Worm (Caenorhabditis elegans) whole organism, L4 larva: Measurements from ENCODE around the gene msp-77.

Source experiments
- F10B5.3 ChIP-seq: sonication (generic microtip); optimal IDR thresholded peaks from 2 replicates; lab custom pipeline; 2016; ENCODE audit warnings: mild to moderate bottlenecking, missing genetic modification characterization, missing compliant biosample characterization
- F26F4.8 ChIP-seq: fragments of 200-800 bp; sonication (Bioruptor generic); conservative IDR thresholded peaks from 2 replicates; pipeline ENCODE4 v1.3.6; 2022; ENCODE audit warnings: missing genetic modification characterization, missing compliant biosample characterization
- F44E2.7 ChIP-seq: fragments of 200-800 bp; sonication (Bioruptor generic); IDR thresholded peaks from 2 replicates; pipeline ENCODE4 v2.1.2; 2022; ENCODE audit warnings: missing genetic modification characterization, missing compliant biosample characterization
- T20F7.1 ChIP-seq: fragments of 200-800 bp; sonication (Bioruptor generic); optimal IDR thresholded peaks from 2 replicates; lab custom pipeline; 2018; ENCODE audit warnings: mild to moderate bottlenecking, missing genetic modification characterization, missing compliant biosample characterization
- Y48G9A.11 ChIP-seq: fragments of 200-800 bp; sonication (Bioruptor generic); IDR thresholded peaks from 2 replicates; pipeline ENCODE4 v1.3.6; 2022; ENCODE audit warnings: missing genetic modification reagents, missing genetic modification characterization, missing compliant biosample characterization
- aha-1 ChIP-seq: fragments of 150-350 bp; peaks from one replicate; lab custom pipeline; 2014; ENCODE audit warnings: missing biosample characterization, missing genetic modification characterization
- ama-1 ChIP-seq: fragments of 150-350 bp; optimal IDR thresholded peaks from 2 replicates; lab custom pipeline; 2014; ENCODE audit warnings: inconsistent platforms, mixed read lengths
- attf-4 ChIP-seq: sonication (generic microtip); optimal IDR thresholded peaks from 3 replicates; lab custom pipeline; 2017; ENCODE audit warnings: missing biosample characterization, missing genetic modification characterization
- ceh-20 ChIP-seq: fragments of 200-800 bp; sonication (Bioruptor generic); IDR thresholded peaks from 2 replicates; pipeline ENCODE4 v1.3.6; 2022; ENCODE audit warnings: missing genetic modification reagents, missing genetic modification characterization, missing compliant biosample characterization
- ceh-82 ChIP-seq: sonication (generic microtip); optimal IDR thresholded peaks from 2 replicates; lab custom pipeline; 2017; ENCODE audit warnings: missing biosample characterization, missing genetic modification characterization
- cey-2 ChIP-seq: sonication (generic microtip); optimal IDR thresholded peaks from 3 replicates; lab custom pipeline; 2017; ENCODE audit warnings: missing genetic modification characterization, mild to moderate bottlenecking, missing compliant biosample characterization, antibody characterized with exemption, borderline replicate concordance; ENCODE audit not compliant: insufficient read depth
- daf-16 ChIP-seq, 3 experiments: sonication (generic microtip); optimal IDR thresholded peaks; 2 replicates each; lab custom pipeline; 2016 to 2017; ENCODE audit warnings: missing genetic modification characterization in 3 of 3, missing genetic modification reagents in 3 of 3, mild to moderate bottlenecking in 2 of 3, missing compliant biosample characterization in 2 of 3, missing biosample characterization in 1 of 3, moderate library complexity in 1 of 3
- dmd-9 ChIP-seq: fragments of 200-800 bp; sonication (Bioruptor generic); IDR thresholded peaks from 2 replicates; pipeline ENCODE4 v1.3.6; 2022; ENCODE audit warnings: missing genetic modification reagents, missing genetic modification characterization, missing compliant biosample characterization
- dpl-1 ChIP-seq: fragments of 150-350 bp; optimal IDR thresholded peaks from 2 replicates; lab custom pipeline; 2014; ENCODE audit warnings: missing biosample characterization, missing genetic modification reagents, missing genetic modification characterization
- dve-1 ChIP-seq: sonication (generic microtip); optimal IDR thresholded peaks from 2 replicates; lab custom pipeline; 2017; ENCODE audit warnings: antibody characterized with exemption, mild to moderate bottlenecking, missing genetic modification characterization, missing compliant biosample characterization; ENCODE audit not compliant: insufficient read depth
- fos-1 ChIP-seq: fragments of 150-350 bp; optimal IDR thresholded peaks from 2 replicates; lab custom pipeline; 2014; ENCODE audit warnings: missing biosample characterization, missing genetic modification characterization
- gei-8 ChIP-seq: fragments of 200-800 bp; sonication (Bioruptor generic); optimal IDR thresholded peaks from 2 replicates; lab custom pipeline; 2018; ENCODE audit warnings: mild to moderate bottlenecking, missing genetic modification characterization, missing compliant biosample characterization
- lin-1 ChIP-seq: fragments of 200-800 bp; sonication (Bioruptor generic); IDR thresholded peaks from 2 replicates; pipeline ENCODE4 v1.3.6; 2022; ENCODE audit warnings: missing genetic modification reagents, missing genetic modification characterization, missing compliant biosample characterization
- lin-13 ChIP-seq: fragments of 150-350 bp; optimal IDR thresholded peaks from 2 replicates; lab custom pipeline; 2014; ENCODE audit warnings: missing biosample characterization, missing genetic modification reagents, missing genetic modification characterization
- lin-29 ChIP-seq: fragments of 200-800 bp; sonication (Bioruptor generic); IDR thresholded peaks from 2 replicates; pipeline ENCODE4 v1.3.6; 2022; ENCODE audit warnings: missing genetic modification reagents, missing genetic modification characterization, missing compliant biosample characterization
- lin-38 ChIP-seq: fragments of 200-800 bp; sonication (Bioruptor generic); IDR thresholded peaks from 2 replicates; pipeline ENCODE4 v1.3.6; 2022; ENCODE audit warnings: missing genetic modification reagents, missing genetic modification characterization, missing compliant biosample characterization
- lir-3 ChIP-seq: sonication (generic microtip); optimal IDR thresholded peaks from 2 replicates; lab custom pipeline; 2016; ENCODE audit warnings: mild to moderate bottlenecking, missing genetic modification characterization, missing compliant biosample characterization
- lsy-2 ChIP-seq, 2 experiments: fragments of 150-350 bp in 1 of 2; sonication (generic microtip) in 1 of 2; optimal IDR thresholded peaks; 2 replicates each; lab custom pipeline; 2014 to 2017; ENCODE audit warnings: missing biosample characterization in 2 of 2, missing genetic modification characterization in 2 of 2
- madf-5 ChIP-seq, 2 experiments: fragments of 200-800 bp; sonication (Bioruptor generic); IDR thresholded peaks; 2 replicates each; pipeline ENCODE4 v1.3.6; 2022; ENCODE audit warnings: missing compliant biosample characterization in 2 of 2, missing genetic modification characterization in 2 of 2
- mes-2 ChIP-seq: sonication (generic microtip); optimal IDR thresholded peaks from 2 replicates; lab custom pipeline; 2016; ENCODE audit warnings: missing genotype, mild to moderate bottlenecking, missing genetic modification characterization, missing compliant biosample characterization; ENCODE audit not compliant: poor library complexity, severe bottlenecking
- mxl-2 ChIP-seq: fragments of 200-800 bp; sonication (Bioruptor generic); conservative IDR thresholded peaks from 2 replicates; pipeline ENCODE4 v1.3.6; 2022; ENCODE audit warnings: missing genetic modification reagents, missing genetic modification characterization, missing compliant biosample characterization
- nhr-28 ChIP-seq: fragments of 150-350 bp; optimal IDR thresholded peaks from 2 replicates; lab custom pipeline; 2014; ENCODE audit warnings: missing biosample characterization, missing genetic modification characterization
- nhr-77 ChIP-seq: fragments of 150-350 bp; optimal IDR thresholded peaks from 2 replicates; lab custom pipeline; 2014; ENCODE audit warnings: missing biosample characterization, missing genetic modification characterization
- pqm-1 ChIP-seq: sonication (generic microtip); optimal IDR thresholded peaks from 2 replicates; lab custom pipeline; 2017; ENCODE audit warnings: missing biosample characterization, missing genetic modification characterization
- sdz-12 ChIP-seq: fragments of 200-800 bp; sonication (Bioruptor generic); optimal IDR thresholded peaks from 2 replicates; lab custom pipeline; 2018; ENCODE audit warnings: mild to moderate bottlenecking, missing genetic modification characterization, missing compliant biosample characterization
- skn-1 ChIP-seq: fragments of 150-350 bp; optimal IDR thresholded peaks from 2 replicates; lab custom pipeline; 2014; ENCODE audit warnings: missing biosample characterization, missing genetic modification characterization
- tag-97 ChIP-seq: fragments of 200-800 bp; sonication (Bioruptor generic); IDR thresholded peaks from 2 replicates; pipeline ENCODE4 v1.3.6; 2022; ENCODE audit warnings: missing genetic modification characterization, missing compliant biosample characterization
- unc-130 ChIP-seq: sonication (generic microtip); optimal IDR thresholded peaks from 2 replicates; lab custom pipeline; 2016; ENCODE audit warnings: missing genetic modification reagents, missing genetic modification characterization, missing compliant biosample characterization
- unc-39 ChIP-seq: sonication (generic microtip); optimal IDR thresholded peaks from 2 replicates; lab custom pipeline; 2017; ENCODE audit warnings: missing biosample characterization, missing genetic modification characterization
- unc-62 ChIP-seq, 3 experiments: fragments of 150-350 bp in 1 of 3; sonication (generic microtip); optimal IDR thresholded peaks in 2 of 3; peaks in 1 of 3; 1 replicate in 1 of 3; 2 replicates in 2 of 3; lab custom pipeline; 2014 to 2017; ENCODE audit warnings: missing biosample characterization in 3 of 3, missing genetic modification characterization in 3 of 3, missing genetic modification reagents in 3 of 3, missing genotype in 1 of 3
- vab-7 ChIP-seq: fragments of 200-800 bp; sonication (Bioruptor generic); IDR thresholded peaks from 2 replicates; pipeline ENCODE4 v1.3.6; 2022; ENCODE audit warnings: missing genetic modification reagents, missing genetic modification characterization, missing compliant biosample characterization

Gene msp-77

DNA sequence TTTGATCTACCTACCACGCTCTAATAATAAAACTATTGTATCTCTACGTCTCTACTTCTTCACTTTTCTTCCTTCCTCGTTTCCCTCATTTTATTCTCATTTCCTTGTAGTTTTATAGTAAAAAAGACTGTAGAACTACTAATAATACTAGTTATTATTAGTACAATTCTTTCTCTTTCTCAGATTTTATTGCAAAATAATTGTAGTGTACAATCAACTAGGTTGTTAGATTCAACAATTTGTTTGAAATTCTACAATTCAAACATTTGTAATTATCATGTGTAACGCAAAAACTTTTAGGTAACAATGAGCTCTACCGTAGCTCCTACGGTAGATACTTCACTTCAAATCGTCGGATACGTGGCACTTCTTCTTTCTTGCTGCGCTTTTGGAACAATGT lies 38.7 kb upstream of the msp-77 start, which contains the start of gene K07F5.12:
Gene K07F5.12 (plus strand): TSS at position 301 of the 400 bp plus-strand sequence.
- TF ChIP-seq F10B5.3 (tag; lab: Kevin White, UChicago) (no peak), dve-1 (tag; lab: Kevin White, UChicago) (no peak), attf-4 (tag; lab: Kevin White, UChicago) (no peak)

- TF ChIP-seq fos-1 (tag; lab: Kevin White, UChicago) (no peak), mes-2 (tag; lab: Kevin White, UChicago) (peak; percentile 88), lin-29 (GFP tag; lab: Robert Waterston, UW) (no peak), nhr-77 (tag; lab: Kevin White, UChicago) (peak; percentile 28), lsy-2 (tag; optimal IDR thresholded peaks at IDR 0.05; lab: Kevin White, UChicago) (no peak), gei-8 (GFP tag; lab: Kevin White, UChicago) (no peak), skn-1 (tag; lab: Kevin White, UChicago) (no peak), daf-16 (GFP tag; optimal IDR thresholded peaks at IDR 0.05; lab: Kevin White, UChicago) (no peak), daf-16 (tag; optimal IDR thresholded peaks at IDR 0.05; lab: Kevin White, UChicago) (peak; percentile 12), unc-62 (GFP tag; optimal IDR thresholded peaks at IDR 0.05 in 1 of 2; lab: Kevin White, UChicago) (peak in 1 of 2 experiments; percentile 92), unc-62 (tag; optimal IDR thresholded peaks at IDR 0.05; lab: Kevin White, UChicago) (no peak), T20F7.1 (peak; percentile 7), unc-130 (GFP tag; lab: Kevin White, UChicago) (peak; percentile 10), cey-2 (tag; lab: Kevin White, UChicago) (no peak), nhr-28 (tag; lab: Kevin White, UChicago) (peak; percentile 17), lin-38 (GFP tag; lab: Robert Waterston, UW) (peak; percentile 86), lin-13 (GFP tag; lab: Kevin White, UChicago) (peak; percentile 30), ceh-20 (GFP tag; lab: Robert Waterston, UW) (no peak), dpl-1 (GFP tag; lab: Kevin White, UChicago) (peak; percentile 55), F26F4.8 (GFP tag; lab: Robert Waterston, UW) (no peak), ama-1 (lab: Kevin White, UChicago) (no peak), dve-1 (tag; lab: Kevin White, UChicago) (peak; percentile 20), vab-7 (GFP tag; lab: Robert Waterston, UW) (0 out of 2 replicates have a peak, but pooled peaks have one; percentile 5), aha-1 (peak; percentile 57)
Measured at ce11 chrIV:9857952-9858488, 36.4 kb upstream of the msp-77 start, which contains the start of gene npp-1. TSS of gene npp-1 (plus strand) at chrIV:9858488.

DNA sequence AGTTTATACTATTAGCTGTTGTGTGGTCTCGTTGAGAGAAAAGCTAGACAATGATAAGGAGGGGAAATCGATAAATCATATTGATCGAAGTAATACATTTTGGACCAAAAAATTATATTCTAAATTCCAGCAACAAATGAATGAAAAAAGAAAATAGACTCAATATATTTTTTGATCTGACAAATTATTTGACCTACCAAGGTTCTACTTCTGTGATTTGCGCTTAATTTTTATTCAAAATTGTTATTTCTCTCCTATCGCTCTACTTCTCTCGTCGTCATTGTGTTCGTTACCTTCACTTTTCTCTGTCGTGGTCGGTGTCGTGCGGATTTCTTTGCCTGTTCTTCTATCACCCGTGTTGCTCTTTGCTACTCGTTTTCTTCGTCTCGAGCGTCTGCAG lies 35.5 kb upstream of the msp-77 start:
- TF ChIP-seq Y48G9A.11 (GFP tag; lab: Robert Waterston, UW): no peak
- no peak for TF ChIP-seq ceh-82 (tag; lab: Kevin White, UChicago)
- no peak for TF ChIP-seq F44E2.7 (GFP tag; lab: Robert Waterston, UW)
- TF ChIP-seq madf-5 (GFP tag; IDR thresholded peaks at IDR 0.05; lab: Robert Waterston, UW): no peak
- TF ChIP-seq dmd-9 (GFP tag; lab: Robert Waterston, UW): no peak
- TF ChIP-seq lin-1 (GFP tag; lab: Robert Waterston, UW): no peak
- no peak for TF ChIP-seq F10B5.3 (tag; lab: Kevin White, UChicago)
- no peak for TF ChIP-seq lin-38 (GFP tag; lab: Robert Waterston, UW)
- no peak for TF ChIP-seq pqm-1 (tag; lab: Kevin White, UChicago)
- no peak for TF ChIP-seq lir-3 (tag; lab: Kevin White, UChicago)
- no peak for TF ChIP-seq lin-29 (GFP tag; lab: Robert Waterston, UW)
- no peak for TF ChIP-seq mxl-2 (GFP tag; lab: Robert Waterston, UW)

ce11 chrIV:9861921-9862320 lies 32.5 kb upstream of the msp-77 start, which contains the start of gene K07F5.14:
TSS of gene K07F5.14 (plus strand) at chrIV:9862221.
- TF ChIP-seq unc-39 (tag; lab: Kevin White, UChicago) (no peak), tag-97 (GFP tag; lab: Robert Waterston, UW) (no peak), sdz-12 (GFP tag; lab: Kevin White, UChicago) (no peak), lin-29 (GFP tag; lab: Robert Waterston, UW) (no peak)
